Fruit fly (Drosophila melanogaster): ENCODE results near the gene CG15412.
A peak's percentile ranks its signal among the peaks of the same experiment; 100 is the strongest.

- TF ChIP-seq CG6163 (GFP tag; IDR thresholded peaks at IDR 0.05): peak; percentile 50; the same call in 2 of the 3 replicates
- no peak for TF ChIP-seq CG11762 (GFP tag; optimal IDR thresholded peaks at IDR 0.05; ENCODE audit: insufficient read depth)
- no peak for TF ChIP-seq CG11902 (GFP tag; optimal IDR thresholded peaks at IDR 0.05)
- no peak for TF ChIP-seq CG31627 (GFP tag; optimal IDR thresholded peaks at IDR 0.05)
- TF ChIP-seq Sox15 (GFP tag; optimal IDR thresholded peaks at IDR 0.05): no peak
- TF ChIP-seq esn (GFP tag; optimal IDR thresholded peaks at IDR 0.05): no peak
- peak; percentile 56 for TF ChIP-seq Blimp-1 (GFP tag; optimal IDR thresholded peaks at IDR 0.05)
- no peak for TF ChIP-seq Smox (GFP tag; optimal IDR thresholded peaks at IDR 0.05)
- TF ChIP-seq CG16779 (tag; optimal IDR thresholded peaks at IDR 0.05): no peak
- no peak for TF ChIP-seq Met (GFP tag; optimal IDR thresholded peaks at IDR 0.05)
Measured at dm6 chr2L:3339420-3339819, 36.1 kb downstream of the CG15412 start.
